Fruit fly (Drosophila melanogaster) whole organism, wandering third instar larva: ENCODE measurements around the gene kek5.

Experiments
- Abd-B ChIP-seq: fragments of >200 bp; optimal IDR thresholded peaks from 2 replicates; lab custom pipeline; 2017; ENCODE audit warnings: missing biosample characterization, missing genetic modification characterization
- CG32264 ChIP-seq: fragments of 200-800 bp; sonication (Bioruptor generic); optimal IDR thresholded peaks from 2 replicates; lab custom pipeline; 2016; ENCODE audit warnings: missing biosample characterization, missing genetic modification characterization
- CrebA ChIP-seq: fragments of 200-800 bp; sonication (Bioruptor generic); optimal IDR thresholded peaks from 2 replicates; lab custom pipeline; 2016; ENCODE audit warnings: missing biosample characterization, mild to moderate bottlenecking, missing genetic modification characterization, borderline replicate concordance
- Dfd ChIP-seq: fragments of >200 bp; optimal IDR thresholded peaks from 2 replicates; lab custom pipeline; 2017; ENCODE audit warnings: missing biosample characterization, missing genetic modification characterization
- Dif ChIP-seq: fragments of 200-275, 200-300 bp; sonication (Bioruptor generic); optimal IDR thresholded peaks from 2 replicates; lab custom pipeline; 2018; ENCODE audit warnings: missing biosample characterization, missing genetic modification characterization; ENCODE audit not compliant: partially characterized antibody
- HLH106 ChIP-seq: fragments of 200-800 bp; optimal IDR thresholded peaks from 3 replicates; lab custom pipeline; 2019; ENCODE audit warnings: missing biosample characterization, mild to moderate bottlenecking, missing genetic modification characterization, moderate library complexity
- Hnf4 ChIP-seq: fragments of 200-800 bp; sonication (Bioruptor generic); optimal IDR thresholded peaks from 2 replicates; lab custom pipeline; 2016; ENCODE audit warnings: missing biosample characterization, mild to moderate bottlenecking, missing genetic modification characterization
- Hr83 ChIP-seq: fragments of 200-300 bp; sonication (Bioruptor generic); optimal IDR thresholded peaks from 2 replicates; lab custom pipeline; 2016; ENCODE audit warnings: missing biosample characterization, mild to moderate bottlenecking, missing genetic modification characterization, moderate library complexity; ENCODE audit not compliant: poor library complexity, severe bottlenecking
- Mio ChIP-seq: sonication (Bioruptor generic); optimal IDR thresholded peaks from 2 replicates; lab custom pipeline; 2016; ENCODE audit warnings: missing biosample characterization, missing genetic modification characterization
- OdsH ChIP-seq: fragments of 200-800 bp; sonication (Bioruptor generic); optimal IDR thresholded peaks from 2 replicates; lab custom pipeline; 2016; ENCODE audit warnings: missing biosample characterization, mild to moderate bottlenecking, missing genetic modification characterization
- Rel ChIP-seq, 2 experiments: fragments of 200-800 bp; sonication (Bioruptor generic) in 1 of 2; optimal IDR thresholded peaks; 2 replicates in 1 of 2; 3 replicates in 1 of 2; lab custom pipeline; 2016 to 2019; ENCODE audit warnings: mild to moderate bottlenecking in 2 of 2, missing biosample characterization in 2 of 2, missing genetic modification characterization in 2 of 2, moderate library complexity in 1 of 2
- Sp1 ChIP-seq: fragments of 200-800 bp; sonication (Bioruptor generic); optimal IDR thresholded peaks from 3 replicates; lab custom pipeline; 2019; ENCODE audit warnings: missing biosample characterization, mild to moderate bottlenecking, missing genetic modification characterization, moderate library complexity
- Vsx2 ChIP-seq: fragments of 200-300, 225-300 bp; sonication (Bioruptor generic); optimal IDR thresholded peaks from 2 replicates; lab custom pipeline; 2018; ENCODE audit warnings: missing biosample characterization, missing genetic modification characterization; ENCODE audit not compliant: partially characterized antibody
- dmrt93B ChIP-seq: fragments of 200-800 bp; sonication (Bioruptor generic); optimal IDR thresholded peaks from 2 replicates; lab custom pipeline; 2018; ENCODE audit warnings: missing biosample characterization, mild to moderate bottlenecking, missing genetic modification characterization
- dsf ChIP-seq: sonication (Bioruptor generic); optimal IDR thresholded peaks from 2 replicates; lab custom pipeline; 2016; ENCODE audit warnings: missing biosample characterization, missing genetic modification characterization, borderline replicate concordance
- ey ChIP-seq: fragments of 200-800 bp; sonication (Bioruptor generic); optimal IDR thresholded peaks from 2 replicates; lab custom pipeline; 2016; ENCODE audit warnings: missing biosample characterization, missing genetic modification characterization
- foxo ChIP-seq, 2 experiments: fragments of 200-800 bp; sonication (Bioruptor generic); optimal IDR thresholded peaks; 2 replicates in 1 of 2; 3 replicates in 1 of 2; lab custom pipeline; 2016 to 2017; ENCODE audit warnings: missing biosample characterization in 2 of 2, missing genetic modification characterization in 2 of 2
- fru ChIP-seq: fragments of 200-800 bp; sonication (Bioruptor generic); optimal IDR thresholded peaks from 3 replicates; lab custom pipeline; 2016; ENCODE audit warnings: missing biosample characterization, mild to moderate bottlenecking, missing genetic modification characterization
- h ChIP-seq: fragments of 200-800 bp; sonication (Bioruptor generic); optimal IDR thresholded peaks from 3 replicates; lab custom pipeline; 2016; ENCODE audit warnings: missing biosample characterization, mild to moderate bottlenecking, missing genetic modification characterization
- lola ChIP-seq: fragments of >200 bp; optimal IDR thresholded peaks from 2 replicates; lab custom pipeline; 2017; ENCODE audit warnings: missing biosample characterization, missing genetic modification characterization
- psq ChIP-seq: fragments of 200-800 bp; sonication (Bioruptor generic); optimal IDR thresholded peaks from 3 replicates; lab custom pipeline; 2017; ENCODE audit warnings: missing biosample characterization, mild to moderate bottlenecking, missing genetic modification characterization, moderate library complexity
- rgr ChIP-seq: fragments of 200-800 bp; sonication (Bioruptor generic); optimal IDR thresholded peaks from 3 replicates; lab custom pipeline; 2016; ENCODE audit warnings: missing biosample characterization, mild to moderate bottlenecking, missing genetic modification characterization
- sage ChIP-seq: fragments of 200-800 bp; sonication (Bioruptor generic); optimal IDR thresholded peaks from 2 replicates; lab custom pipeline; 2016; ENCODE audit warnings: missing biosample characterization, mild to moderate bottlenecking, missing genetic modification characterization
- sv ChIP-seq: fragments of 200-800 bp; sonication (Bioruptor generic); optimal IDR thresholded peaks from 3 replicates; lab custom pipeline; 2016; ENCODE audit warnings: missing biosample characterization, missing genetic modification characterization
- tai ChIP-seq: sonication (Bioruptor generic); optimal IDR thresholded peaks from 2 replicates; lab custom pipeline; 2016; ENCODE audit warnings: missing biosample characterization, missing genetic modification characterization
- usp ChIP-seq: fragments of >200 bp; optimal IDR thresholded peaks from 2 replicates; lab custom pipeline; 2017; ENCODE audit warnings: missing biosample characterization, missing genetic modification characterization
- woc ChIP-seq: sonication (Bioruptor generic); optimal IDR thresholded peaks from 2 replicates; lab custom pipeline; 2016; ENCODE audit warnings: missing biosample characterization, mild to moderate bottlenecking, missing genetic modification characterization

The kek5 gene

DNA sequence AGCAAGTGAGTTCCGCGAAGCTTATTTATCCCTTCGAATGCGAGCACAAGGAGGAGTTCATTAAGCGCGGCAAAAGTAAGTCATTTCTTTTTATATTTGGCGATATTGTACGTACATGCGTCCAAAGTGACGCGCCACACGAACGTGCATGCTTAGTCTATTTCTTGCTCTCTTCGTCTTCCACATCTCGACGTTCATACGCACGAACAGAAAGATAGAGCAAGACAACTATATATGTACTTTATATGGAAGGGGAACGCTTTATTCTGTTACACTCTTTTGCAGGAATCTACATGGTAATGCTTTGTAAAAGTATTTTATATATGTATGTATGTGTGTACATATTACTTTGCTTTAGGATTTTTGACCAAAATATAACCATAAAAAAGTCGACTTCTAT lies 157.2 kb downstream of the kek5 start:
- TF ChIP-seq ey (GFP tag; lab: Kevin White, UChicago) (no peak), Mio (no peak), rgr (GFP tag; lab: Kevin White, UChicago) (no peak), sage (GFP tag; lab: Kevin White, UChicago) (no peak), Hnf4 (GFP tag; lab: Kevin White, UChicago) (no peak), dsf (GFP tag; lab: Kevin White, UChicago) (no peak), CrebA (GFP tag; lab: Kevin White, UChicago) (no peak), Abd-B (no peak), tai (GFP tag; lab: Kevin White, UChicago) (no peak), sv (GFP tag; lab: Kevin White, UChicago) (no peak), woc (no peak), Dfd (no peak), fru (GFP tag; lab: Kevin White, UChicago) (no peak), CG32264 (no peak), h (no peak)

dm6 chrX:19520376-19520775 lies 167.4 kb downstream of the kek5 start:
- no peak for TF ChIP-seq dmrt93B (GFP tag; lab: Kevin White, UChicago)
- no peak for TF ChIP-seq Sp1 (GFP tag; lab: Kevin White, UChicago)
- no peak for TF ChIP-seq lola (GFP tag; lab: Kevin White, UChicago)
- no peak for TF ChIP-seq OdsH
- no peak for TF ChIP-seq ey (GFP tag; lab: Kevin White, UChicago)

DNA sequence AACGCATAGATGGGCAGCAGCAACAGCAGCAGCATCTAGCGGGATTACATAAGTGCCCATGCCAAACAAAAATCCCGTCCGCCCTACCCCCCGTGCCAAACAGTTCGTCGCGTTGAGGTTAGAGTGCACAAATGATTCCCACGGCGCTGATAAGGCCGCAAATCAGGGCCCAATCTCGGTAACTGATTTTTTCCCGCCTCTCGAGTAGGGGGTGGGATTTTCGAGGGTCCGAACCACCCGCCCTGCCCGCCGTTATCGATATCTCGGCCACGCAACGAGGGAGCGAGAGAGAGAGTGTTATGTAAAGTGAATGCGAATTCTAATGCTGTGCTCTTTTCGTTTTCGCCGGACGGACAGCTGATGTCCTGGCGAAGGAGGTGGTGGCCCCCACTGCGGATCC lies 167.9 kb downstream of the kek5 start:
- no peak for TF ChIP-seq Vsx2 (GFP tag; lab: Kevin White, UChicago)
- no peak for TF ChIP-seq usp (GFP tag; lab: Kevin White, UChicago)
- TF ChIP-seq fru (GFP tag; lab: Kevin White, UChicago) = no peak
- TF ChIP-seq Dif (GFP tag; lab: Kevin White, UChicago) = no peak
- no peak for TF ChIP-seq psq
- no peak for TF ChIP-seq lola (GFP tag; lab: Kevin White, UChicago)
- no peak for TF ChIP-seq dsf (GFP tag; lab: Kevin White, UChicago)
- no peak for TF ChIP-seq sage (GFP tag; lab: Kevin White, UChicago)
- TF ChIP-seq foxo (GFP tag; optimal IDR thresholded peaks at IDR 0.05; lab: Kevin White, UChicago) = no peak
- no peak for TF ChIP-seq Hr83
- no peak for TF ChIP-seq HLH106
- TF ChIP-seq Rel (GFP tag; optimal IDR thresholded peaks at IDR 0.05; lab: Kevin White, UChicago) = no peak
- no peak for TF ChIP-seq Rel (tag; optimal IDR thresholded peaks at IDR 0.05; lab: Kevin White, UChicago)
- TF ChIP-seq Abd-B = no peak
- TF ChIP-seq ey (GFP tag; lab: Kevin White, UChicago) = no peak
